Fruit fly (Drosophila melanogaster): Measurements from ENCODE around the gene CG12795.

The CG12795 gene

DNA sequence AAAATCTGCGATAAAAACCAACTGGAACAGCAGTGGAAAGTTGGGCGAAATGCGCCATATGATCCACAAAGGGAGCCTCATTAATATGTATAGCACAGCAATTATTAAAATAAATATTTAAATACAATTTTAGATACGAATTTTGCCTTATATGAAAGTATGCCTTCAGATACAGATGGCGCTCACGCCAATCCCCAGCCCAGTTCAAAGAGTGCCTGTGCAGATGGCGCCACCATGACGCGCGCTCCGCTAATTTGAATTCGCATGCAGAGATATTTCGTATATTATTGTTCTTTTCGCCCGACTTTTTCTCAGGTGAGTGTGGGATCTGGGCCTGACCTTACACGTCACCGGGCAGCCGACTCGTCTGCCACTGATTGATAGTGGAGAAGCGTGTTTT lies 20.0 kb downstream of the CG12795 start, which contains the start of gene Pgant4 (continued):
- TF ChIP-seq Drgx (GFP tag; IDR thresholded peaks at IDR 0.05) (no peak), CG13123 (GFP tag; optimal IDR thresholded peaks at IDR 0.05) (peak; percentile 7), Myb (GFP tag; optimal IDR thresholded peaks at IDR 0.05) (peak; percentile 27), eve (GFP tag; optimal IDR thresholded peaks at IDR 0.05) (no peak), kni (GFP tag; optimal IDR thresholded peaks at IDR 0.05) (no peak), CG6254 (GFP tag; optimal IDR thresholded peaks at IDR 0.05) (no peak), tna (GFP tag; IDR thresholded peaks at IDR 0.05; ENCODE audit: partially characterized antibody) (no peak), Hey (tag; optimal IDR thresholded peaks at IDR 0.05) (no peak), D19B (GFP tag; optimal IDR thresholded peaks at IDR 0.05) (no peak), ro (GFP tag; IDR thresholded peaks at IDR 0.05) (peak; percentile 29; the same call in 1 of the 2 replicates), B-H2 (GFP tag; optimal IDR thresholded peaks at IDR 0.05) (peak; percentile 43), BtbVII (GFP tag; optimal IDR thresholded peaks at IDR 0.05) (no peak), CG34224 (GFP tag; IDR thresholded peaks at IDR 0.05; ENCODE audit: partially characterized antibody) (no peak), Ets65A (GFP tag) (peak; percentile 41), sisA (GFP tag; IDR thresholded peaks at IDR 0.05) (peak; percentile 51), Deaf1 (tag; optimal IDR thresholded peaks at IDR 0.05) (no peak), pan (optimal IDR thresholded peaks at IDR 0.05) (no peak), pan (GFP tag; optimal IDR thresholded peaks at IDR 0.05 in 1 of 2, IDR thresholded peaks at IDR 0.05 in 1 of 2) (peak in 1 of 2 experiments; percentile 76), Doc2 (GFP tag; IDR thresholded peaks at IDR 0.05) (no peak), CG18599 (GFP tag; optimal IDR thresholded peaks at IDR 0.05) (no peak), org-1 (GFP tag; optimal IDR thresholded peaks at IDR 0.05) (no peak), Dll (GFP tag; IDR thresholded peaks at IDR 0.05; ENCODE audit: partially characterized antibody) (no peak), zen (tag; optimal IDR thresholded peaks at IDR 0.05) (peak; percentile 52), prd (optimal IDR thresholded peaks at IDR 0.05) (no peak), prd (GFP tag; IDR thresholded peaks at IDR 0.05) (peak; percentile 92), CG7556 (GFP tag; optimal IDR thresholded peaks at IDR 0.05) (no peak), CG2875 (GFP tag; optimal IDR thresholded peaks at IDR 0.05) (peak; percentile 25), dimm (GFP tag; IDR thresholded peaks at IDR 0.05) (no peak), CG12659 (GFP tag; optimal IDR thresholded peaks at IDR 0.05) (peak; percentile 50), CG2712 (tag; optimal IDR thresholded peaks at IDR 0.05) (peak; percentile 51), Fer2 (tag; optimal IDR thresholded peaks at IDR 0.05) (no peak), sqz (GFP tag; optimal IDR thresholded peaks at IDR 0.05) (no peak), Sry-δ (GFP tag; optimal IDR thresholded peaks at IDR 0.05) (no peak), bbx (GFP tag; IDR thresholded peaks at IDR 0.05; ENCODE audit: partially characterized antibody) (no peak), fd3F (GFP tag; optimal IDR thresholded peaks at IDR 0.05) (peak; percentile 20), cas (GFP tag; IDR thresholded peaks at IDR 0.05) (no peak), CG10321 (GFP tag; IDR thresholded peaks at IDR 0.05) (no peak), Sox100B (GFP tag; optimal IDR thresholded peaks at IDR 0.05) (no peak), pb (GFP tag; optimal IDR thresholded peaks at IDR 0.05) (no peak), Dad (GFP tag; optimal IDR thresholded peaks at IDR 0.05) (no peak), br (optimal IDR thresholded peaks at IDR 0.05) (no peak), Optix (GFP tag; IDR thresholded peaks at IDR 0.05) (peak; percentile 68), corto (GFP tag; optimal IDR thresholded peaks at IDR 0.05) (no peak), CG31224 (GFP tag; IDR thresholded peaks at IDR 0.05) (no peak; the same call in 1 of the 2 replicates), dm (GFP tag; optimal IDR thresholded peaks at IDR 0.05) (no peak), Side (GFP tag; optimal IDR thresholded peaks at IDR 0.05) (no peak), NFAT (GFP tag; IDR thresholded peaks at IDR 0.05) (peak; percentile 94), cato (GFP tag; optimal IDR thresholded peaks at IDR 0.05; ENCODE audit: borderline replicate concordance) (peak; percentile 3), CG31441 (GFP tag; IDR thresholded peaks at IDR 0.05) (peak; percentile 28; the same call in 1 of the 2 replicates), CG3847 (GFP tag; IDR thresholded peaks at IDR 0.05) (peak; percentile 62), GATAe (GFP tag; conservative IDR thresholded peaks at IDR 0.05) (no peak), Taf1 (GFP tag; IDR thresholded peaks at IDR 0.05) (peak; percentile 48; the same call in 1 of the 2 replicates)
